Worm (Caenorhabditis elegans) whole organism, L3 larva: ENCODE data around the gene Y116F11B.13.

Source experiments
- R02D3.7 ChIP-seq: fragments of 150-350 bp; optimal IDR thresholded peaks from 2 replicates; lab custom pipeline; 2014; ENCODE audit warnings: missing biosample characterization, missing genetic modification characterization
- ceh-16 ChIP-seq: sonication (generic microtip); optimal IDR thresholded peaks from 2 replicates; lab custom pipeline; 2017; ENCODE audit warnings: missing biosample characterization, missing genetic modification characterization
- elt-1 ChIP-seq: fragments of 150-350 bp; optimal IDR thresholded peaks from 2 replicates; lab custom pipeline; 2014; ENCODE audit warnings: missing biosample characterization, missing genetic modification characterization
- nhr-28 ChIP-seq: fragments of 150-350 bp; optimal IDR thresholded peaks from 2 replicates; lab custom pipeline; 2014; ENCODE audit warnings: missing biosample characterization, missing genetic modification characterization
- pha-4 ChIP-seq: fragments of 150-350 bp; optimal IDR thresholded peaks from 2 replicates; lab custom pipeline; 2014; ENCODE audit warnings: missing biosample characterization, missing genetic modification reagents, missing genetic modification characterization
- snpc-4 ChIP-seq: fragments of 150-350 bp; optimal IDR thresholded peaks from 2 replicates; lab custom pipeline; 2014; ENCODE audit warnings: missing biosample characterization, missing genetic modification characterization
- tbx-2 ChIP-seq: sonication (generic microtip); optimal IDR thresholded peaks from 2 replicates; lab custom pipeline; 2016; ENCODE audit warnings: mild to moderate bottlenecking, missing genetic modification characterization, missing compliant biosample characterization
- zag-1 ChIP-seq: fragments of 150-350 bp; optimal IDR thresholded peaks from 2 replicates; lab custom pipeline; 2014; ENCODE audit warnings: missing biosample characterization, missing genetic modification characterization

ce11 chrV:19856335-19856734 is 26.7 kb upstream of the Y116F11B.13 start:
- no peak for TF ChIP-seq pha-4 (tag; lab: Kevin White, UChicago)
- TF ChIP-seq elt-1 (tag; lab: Kevin White, UChicago): no peak
- TF ChIP-seq snpc-4 (tag; lab: Kevin White, UChicago): no peak
- TF ChIP-seq R02D3.7 (tag; lab: Kevin White, UChicago): no peak
- TF ChIP-seq tbx-2 (tag; lab: Kevin White, UChicago): no peak
- TF ChIP-seq zag-1 (tag; lab: Kevin White, UChicago): no peak
- no peak for TF ChIP-seq nhr-28
- TF ChIP-seq ceh-16 (tag; lab: Kevin White, UChicago): no peak
